Worm (Caenorhabditis elegans) whole organism, early embryonic: ENCODE data around the gene fbxa-202.

Experiments used
- F13C5.2 ChIP-seq: sonication (generic microtip); optimal IDR thresholded peaks from 2 replicates; lab custom pipeline; 2017; ENCODE audit warnings: mild to moderate bottlenecking, missing genetic modification characterization, inconsistent platforms, missing compliant biosample characterization
- aly-1 ChIP-seq: sonication (generic microtip); optimal IDR thresholded peaks from 2 replicates; lab custom pipeline; 2016; ENCODE audit warnings: missing genetic modification characterization, missing compliant biosample characterization
- ama-1 ChIP-seq: fragments of 150-350 bp; optimal IDR thresholded peaks from 2 replicates; lab custom pipeline; 2014
- ceh-13 ChIP-seq: fragments of 200-800 bp; sonication (Bioruptor generic); optimal IDR thresholded peaks from 2 replicates; lab custom pipeline; 2018; ENCODE audit warnings: mild to moderate bottlenecking, missing genetic modification characterization, missing compliant biosample characterization
- ceh-36 ChIP-seq: sonication (generic microtip); optimal IDR thresholded peaks from 2 replicates; lab custom pipeline; 2016; ENCODE audit warnings: missing genetic modification characterization, inconsistent platforms, missing compliant biosample characterization
- flt-1 ChIP-seq: fragments of 200-800 bp; sonication (Bioruptor generic); IDR thresholded peaks from 2 replicates; pipeline ENCODE4 v1.3.6; 2022; ENCODE audit warnings: missing genetic modification characterization, missing compliant biosample characterization
- hnd-1 ChIP-seq: sonication (generic microtip); optimal IDR thresholded peaks from 2 replicates; lab custom pipeline; 2016; ENCODE audit warnings: missing genetic modification characterization, missing compliant biosample characterization
- pes-1 ChIP-seq: fragments of 200-800 bp; sonication (Bioruptor generic); IDR thresholded peaks from 2 replicates; pipeline ENCODE4 v1.3.6; 2022; ENCODE audit warnings: missing genetic modification reagents, missing genetic modification characterization, missing compliant biosample characterization
- tbx-11 ChIP-seq: fragments of 200-800 bp; sonication (Bioruptor generic); IDR thresholded peaks from 2 replicates; pipeline ENCODE4 v1.3.6; 2022; ENCODE audit warnings: missing genetic modification characterization, missing compliant biosample characterization

ce11 chrV:6316632-6317031 is 10.4 kb upstream of the fbxa-202 start, which contains the start of gene cest-24:
- no peak for TF ChIP-seq hnd-1 (tag; lab: Kevin White, UChicago)
- no peak for TF ChIP-seq ama-1 (lab: Kevin White, UChicago)
- no peak for TF ChIP-seq F13C5.2 (tag; lab: Kevin White, UChicago)
- TF ChIP-seq aly-1 (tag; lab: Kevin White, UChicago): no peak
- no peak for TF ChIP-seq pes-1 (GFP tag; lab: Robert Waterston, UW)
- no peak for TF ChIP-seq flt-1 (GFP tag; lab: Robert Waterston, UW)
- TF ChIP-seq ceh-36 (tag; lab: Kevin White, UChicago): no peak
- no peak for TF ChIP-seq tbx-11 (GFP tag; lab: Robert Waterston, UW)
- TF ChIP-seq ceh-13 (GFP tag; lab: Kevin White, UChicago): no peak
